Worm (Caenorhabditis elegans) whole organism, L1 larva: ENCODE data around the gene elb-1.
A peak's percentile ranks its signal among the peaks of the same experiment; 100 is the strongest.

Source experiments
- C16A3.4 ChIP-seq: fragments of 150-350 bp; optimal IDR thresholded peaks from 2 replicates; lab custom pipeline; 2014; ENCODE audit warnings: missing biosample characterization, missing genetic modification characterization
- blmp-1 ChIP-seq: fragments of 150-350 bp; optimal IDR thresholded peaks from 2 replicates; lab custom pipeline; 2014; ENCODE audit warnings: missing biosample characterization, missing genetic modification characterization
- ceh-8 ChIP-seq: fragments of 200-800 bp; sonication (Bioruptor generic); optimal IDR thresholded peaks from 2 replicates; lab custom pipeline; 2018; ENCODE audit warnings: mild to moderate bottlenecking, missing genetic modification characterization, moderate library complexity, missing compliant biosample characterization
- ceh-82 ChIP-seq, 3 experiments: fragments of 150-350 bp in 1 of 3; sonication (generic microtip) in 2 of 3; optimal IDR thresholded peaks; 2 replicates each; lab custom pipeline; 2014 to 2017; ENCODE audit warnings: missing biosample characterization in 3 of 3, missing genetic modification characterization in 3 of 3
- ceh-88 ChIP-seq: fragments of 200-800 bp; sonication (Bioruptor generic); IDR thresholded peaks from 2 replicates; pipeline ENCODE4 v1.3.6; 2022; ENCODE audit warnings: missing genetic modification characterization, missing compliant biosample characterization
- dpl-1 ChIP-seq, 3 experiments: fragments of 150-350 bp in 2 of 3; sonication (generic microtip) in 1 of 3; optimal IDR thresholded peaks; 2 replicates each; lab custom pipeline; 2014 to 2017; ENCODE audit warnings: missing biosample characterization in 3 of 3, missing genetic modification characterization in 3 of 3, missing genetic modification reagents in 3 of 3
- dsc-1 ChIP-seq: sonication (generic microtip); optimal IDR thresholded peaks from 2 replicates; lab custom pipeline; 2016; ENCODE audit warnings: mild to moderate bottlenecking, missing genetic modification characterization, missing compliant biosample characterization
- efl-1 ChIP-seq, 4 experiments: fragments of 150-350 bp; optimal IDR thresholded peaks in 3 of 4; peaks in 1 of 4; 1 replicate in 1 of 4; 2 replicates in 3 of 4; lab custom pipeline; 2014; ENCODE audit warnings: missing biosample characterization in 2 of 4, missing genetic modification characterization in 2 of 4, missing genetic modification reagents in 2 of 4
- elt-3 ChIP-seq, 6 experiments: fragments of 150-350 bp in 1 of 6; sonication (generic microtip); optimal IDR thresholded peaks; 2 replicates each; lab custom pipeline; 2017 to 2018; ENCODE audit warnings: missing biosample characterization in 6 of 6, missing genetic modification characterization in 6 of 6, inconsistent platforms in 1 of 6
- fos-1 ChIP-seq: fragments of 150-350 bp; optimal IDR thresholded peaks from 2 replicates; lab custom pipeline; 2014; ENCODE audit warnings: missing biosample characterization, missing genetic modification characterization
- grh-1 ChIP-seq: fragments of 200-800 bp; sonication (Bioruptor generic); IDR thresholded peaks from 2 replicates; pipeline ENCODE4 v1.3.6; 2022; ENCODE audit warnings: missing genetic modification reagents, missing genetic modification characterization, missing compliant biosample characterization
- hlh-4 ChIP-seq: sonication (generic microtip); optimal IDR thresholded peaks from 2 replicates; lab custom pipeline; 2016; ENCODE audit warnings: mild to moderate bottlenecking, missing genetic modification characterization, missing compliant biosample characterization
- isw-1 ChIP-seq: fragments of 200-800 bp; sonication (Bioruptor generic); IDR thresholded peaks from 2 replicates; pipeline ENCODE4 v1.3.6; 2022; ENCODE audit warnings: missing genetic modification characterization, missing compliant biosample characterization
- jun-1 ChIP-seq: fragments of 150-350 bp; optimal IDR thresholded peaks from 2 replicates; lab custom pipeline; 2014; ENCODE audit warnings: missing biosample characterization, missing genetic modification reagents, missing genetic modification characterization
- lin-13 ChIP-seq: fragments of 150-350 bp; optimal IDR thresholded peaks from 2 replicates; lab custom pipeline; 2014; ENCODE audit warnings: missing biosample characterization, missing genetic modification reagents, missing genetic modification characterization
- lin-14 ChIP-seq: fragments of 200-800 bp; sonication (Bioruptor generic); optimal IDR thresholded peaks from 2 replicates; lab custom pipeline; 2018; ENCODE audit warnings: mild to moderate bottlenecking, missing genetic modification characterization, moderate library complexity, missing compliant biosample characterization
- lin-15B ChIP-seq: fragments of 150-350 bp; sonication (generic microtip); optimal IDR thresholded peaks from 3 replicates; lab custom pipeline; 2014; ENCODE audit warnings: missing biosample characterization, missing genetic modification characterization
- lin-35 ChIP-seq, 2 experiments: fragments of 150-350 bp; optimal IDR thresholded peaks; 2 replicates each; lab custom pipeline; 2014; ENCODE audit warnings: missing biosample characterization in 2 of 2, missing genetic modification characterization in 2 of 2, missing genetic modification reagents in 2 of 2
- lsy-2 ChIP-seq, 2 experiments: fragments of 150-350 bp; optimal IDR thresholded peaks; 2 replicates each; lab custom pipeline; 2014; ENCODE audit warnings: missing biosample characterization in 2 of 2, missing genetic modification characterization in 2 of 2
- mab-9 ChIP-seq: fragments of 200-800 bp; sonication (Bioruptor generic); IDR thresholded peaks from 2 replicates; pipeline ENCODE4 v1.3.6; 2022; ENCODE audit warnings: missing genetic modification reagents, missing genetic modification characterization, missing compliant biosample characterization
- mdl-1 ChIP-seq, 2 experiments: fragments of 150-350 bp; optimal IDR thresholded peaks; 2 replicates each; lab custom pipeline; 2014 to 2017; ENCODE audit warnings: missing biosample characterization in 2 of 2, missing genetic modification characterization in 2 of 2, inconsistent platforms in 1 of 2
- mep-1 ChIP-seq: fragments of 150-350 bp; optimal IDR thresholded peaks from 2 replicates; lab custom pipeline; 2014; ENCODE audit warnings: missing biosample characterization, missing genetic modification characterization
- nhr-11 ChIP-seq: fragments of 150-350 bp; optimal IDR thresholded peaks from 2 replicates; lab custom pipeline; 2014; ENCODE audit warnings: missing biosample characterization, missing genetic modification characterization
- nhr-20 ChIP-seq: sonication (generic microtip); optimal IDR thresholded peaks from 2 replicates; lab custom pipeline; 2016; ENCODE audit warnings: mild to moderate bottlenecking, missing genetic modification characterization, missing compliant biosample characterization
- nhr-47 ChIP-seq: sonication (generic microtip); optimal IDR thresholded peaks from 2 replicates; lab custom pipeline; 2016; ENCODE audit warnings: mild to moderate bottlenecking, missing genetic modification characterization, moderate library complexity, missing compliant biosample characterization
- nhr-71 ChIP-seq: sonication (generic microtip); optimal IDR thresholded peaks from 2 replicates; lab custom pipeline; 2016; ENCODE audit warnings: mild to moderate bottlenecking, missing genetic modification characterization, moderate library complexity, missing compliant biosample characterization
- nhr-77 ChIP-seq: fragments of 150-350 bp; optimal IDR thresholded peaks from 2 replicates; lab custom pipeline; 2014; ENCODE audit warnings: missing biosample characterization, missing genetic modification characterization
- nhr-84 ChIP-seq: sonication (generic microtip); optimal IDR thresholded peaks from 2 replicates; lab custom pipeline; 2017; ENCODE audit warnings: missing biosample characterization, missing genetic modification characterization
- nhr-85 ChIP-seq: sonication (generic microtip); peaks from one replicate; lab custom pipeline; 2016; ENCODE audit warnings: missing genetic modification characterization, inconsistent platforms, missing compliant biosample characterization
- nhr-90 ChIP-seq: sonication (generic microtip); optimal IDR thresholded peaks from 2 replicates; lab custom pipeline; 2016; ENCODE audit warnings: mild to moderate bottlenecking, missing genetic modification characterization, missing compliant biosample characterization; ENCODE audit not compliant: poor library complexity
- pag-3 ChIP-seq: sonication (generic microtip); optimal IDR thresholded peaks from 2 replicates; lab custom pipeline; 2017; ENCODE audit warnings: missing genetic modification characterization, mild to moderate bottlenecking, missing compliant biosample characterization, antibody characterized with exemption, borderline replicate concordance; ENCODE audit not compliant: insufficient read depth
- pax-3 ChIP-seq: fragments of 200-800 bp; sonication (Bioruptor generic); optimal IDR thresholded peaks from 2 replicates; lab custom pipeline; 2018; ENCODE audit warnings: mild to moderate bottlenecking, missing genetic modification characterization, moderate library complexity, missing compliant biosample characterization
- pqm-1 ChIP-seq: sonication (generic microtip); optimal IDR thresholded peaks from 3 replicates; lab custom pipeline; 2017; ENCODE audit warnings: missing biosample characterization, missing genetic modification characterization
- rnt-1 ChIP-seq: sonication (generic microtip); optimal IDR thresholded peaks from 2 replicates; lab custom pipeline; 2016; ENCODE audit warnings: mild to moderate bottlenecking, missing genetic modification characterization, moderate library complexity, missing compliant biosample characterization
- skn-1 ChIP-seq: fragments of 150-350 bp; optimal IDR thresholded peaks from 2 replicates; lab custom pipeline; 2014; ENCODE audit warnings: missing biosample characterization, missing genetic modification characterization
- snpc-4 ChIP-seq: fragments of 150-350 bp; optimal IDR thresholded peaks from 2 replicates; lab custom pipeline; 2014; ENCODE audit warnings: missing biosample characterization, missing genetic modification characterization
- snu-23 ChIP-seq: sonication (generic microtip); optimal IDR thresholded peaks from 2 replicates; lab custom pipeline; 2016; ENCODE audit warnings: missing genetic modification characterization, missing compliant biosample characterization
- sup-37 ChIP-seq: fragments of 200-800 bp; sonication (Bioruptor generic); optimal IDR thresholded peaks from 2 replicates; lab custom pipeline; 2018; ENCODE audit warnings: mild to moderate bottlenecking, missing genetic modification characterization, missing compliant biosample characterization
- swsn-7 ChIP-seq: sonication (generic microtip); optimal IDR thresholded peaks from 2 replicates; lab custom pipeline; 2016; ENCODE audit warnings: missing genetic modification characterization, missing compliant biosample characterization
- tbx-2 ChIP-seq: sonication (generic microtip); optimal IDR thresholded peaks from 2 replicates; lab custom pipeline; 2016; ENCODE audit warnings: missing genetic modification characterization, missing compliant biosample characterization
- tlp-1 ChIP-seq: fragments of 150-350 bp; optimal IDR thresholded peaks from 2 replicates; lab custom pipeline; 2014; ENCODE audit warnings: missing biosample characterization, missing genetic modification characterization
- unc-130 ChIP-seq: fragments of 150-350 bp; optimal IDR thresholded peaks from 2 replicates; lab custom pipeline; 2017; ENCODE audit warnings: missing biosample characterization, missing genetic modification characterization, inconsistent platforms
- vab-15 ChIP-seq: sonication (generic microtip); optimal IDR thresholded peaks from 2 replicates; lab custom pipeline; 2017; ENCODE audit warnings: missing genotype, mild to moderate bottlenecking, missing genetic modification characterization, missing compliant biosample characterization
- xbp-1 ChIP-seq: sonication (generic microtip); optimal IDR thresholded peaks from 2 replicates; lab custom pipeline; 2016; ENCODE audit warnings: missing genetic modification characterization, missing compliant biosample characterization
- zag-1 ChIP-seq: fragments of 150-350 bp; optimal IDR thresholded peaks from 2 replicates; lab custom pipeline; 2014; ENCODE audit warnings: missing biosample characterization, missing genetic modification characterization
- ztf-11 ChIP-seq, 2 experiments: sonication (generic microtip); optimal IDR thresholded peaks; 2 replicates each; lab custom pipeline; 2016 to 2017; ENCODE audit warnings: missing genetic modification characterization in 2 of 2, missing biosample characterization in 1 of 2, missing compliant biosample characterization in 1 of 2

elb-1 gene

ce11 chrIII:11742191-11742590 is 22.9 kb upstream of the elb-1 start:
- no peak for TF ChIP-seq mep-1 (tag; lab: Kevin White, UChicago)
- no peak for TF ChIP-seq tlp-1 (tag; lab: Kevin White, UChicago)
- peak; percentile 54 for TF ChIP-seq nhr-85 (tag; lab: Kevin White, UChicago)
- peak; percentile 38 for TF ChIP-seq lin-14 (GFP tag; lab: Kevin White, UChicago)
- no peak for TF ChIP-seq lin-13 (GFP tag; lab: Kevin White, UChicago)
- TF ChIP-seq blmp-1 (tag; lab: Kevin White, UChicago) = peak; percentile 89
- TF ChIP-seq ceh-8 (GFP tag; lab: Kevin White, UChicago) = no peak
- no peak for TF ChIP-seq pax-3 (tag; lab: Kevin White, UChicago)
- TF ChIP-seq jun-1 (tag; lab: Kevin White, UChicago) = no peak

- TF ChIP-seq nhr-84 (tag; lab: Kevin White, UChicago) (no peak), xbp-1 (tag; lab: Kevin White, UChicago) (peak; percentile 4), blmp-1 (tag; lab: Kevin White, UChicago) (peak; percentile 13), lin-14 (GFP tag; lab: Kevin White, UChicago) (peak; percentile 43)
Measured at ce11 chrIII:11740868-11741267, 21.6 kb upstream of the elb-1 start.

- TF ChIP-seq ceh-88 = no peak
- no peak for TF ChIP-seq fos-1
- TF ChIP-seq lin-13 (GFP tag; lab: Kevin White, UChicago) = no peak
- TF ChIP-seq lsy-2 (tag; optimal IDR thresholded peaks at IDR 0.05; lab: Kevin White, UChicago) = peak; percentile 57 to 65
- TF ChIP-seq mdl-1 (tag; optimal IDR thresholded peaks at IDR 0.05; lab: Kevin White, UChicago) = peak in 1 of 2 experiments; percentile 11
- TF ChIP-seq nhr-77 (tag; lab: Kevin White, UChicago) = no peak
- TF ChIP-seq rnt-1 (tag; lab: Kevin White, UChicago) = peak; percentile 76
- peak; percentile 85 for TF ChIP-seq nhr-85 (tag; lab: Kevin White, UChicago)
- TF ChIP-seq sup-37 (GFP tag; lab: Kevin White, UChicago) = no peak
- TF ChIP-seq ceh-82 (tag; optimal IDR thresholded peaks at IDR 0.05; lab: Kevin White, UChicago) = peak in 2 of 3 experiments; percentile 13 to 46
- peak; percentile 43 to 48 for TF ChIP-seq efl-1 (optimal IDR thresholded peaks at IDR 0.05; lab: Kevin White, UChicago)
- TF ChIP-seq efl-1 (GFP tag; optimal IDR thresholded peaks at IDR 0.05 in 1 of 2; lab: Kevin White, UChicago) = peak; percentile 31 to 33
- TF ChIP-seq vab-15 = no peak
- TF ChIP-seq nhr-20 = peak; percentile 57
- TF ChIP-seq grh-1 (GFP tag; lab: Robert Waterston, UW) = peak; percentile 76
- peak; percentile 26 for TF ChIP-seq snpc-4
- TF ChIP-seq tbx-2 (tag; lab: Kevin White, UChicago) = peak; percentile 50
- TF ChIP-seq lin-15B (tag; lab: Kevin White, UChicago) = no peak
- peak; percentile 35 for TF ChIP-seq swsn-7 (tag; lab: Kevin White, UChicago)
- peak; percentile 70 for TF ChIP-seq snu-23 (GFP tag; lab: Kevin White, UChicago)
- peak; percentile 44 for TF ChIP-seq dsc-1 (tag; lab: Kevin White, UChicago)
- TF ChIP-seq elt-3 (tag; optimal IDR thresholded peaks at IDR 0.05; lab: Kevin White, UChicago) = peak in 2 of 6 experiments; percentile 6 to 65
- no peak for TF ChIP-seq ztf-11 (tag; optimal IDR thresholded peaks at IDR 0.05; lab: Kevin White, UChicago)
- TF ChIP-seq isw-1 (GFP tag; lab: Robert Waterston, UW) = peak; percentile 20; the same call in 1 of the 2 replicates
- peak; percentile 14 for TF ChIP-seq skn-1
- TF ChIP-seq pqm-1 = no peak
- TF ChIP-seq nhr-47 (tag; lab: Kevin White, UChicago) = peak; percentile 38
- peak; percentile 52; the same call in 1 of the 2 replicates for TF ChIP-seq mab-9 (GFP tag; lab: Robert Waterston, UW)
- no peak for TF ChIP-seq mep-1 (tag; lab: Kevin White, UChicago)
- TF ChIP-seq lin-35 (GFP tag; optimal IDR thresholded peaks at IDR 0.05; lab: Kevin White, UChicago) = peak; percentile 27 to 29
- peak; percentile 8 for TF ChIP-seq nhr-90 (tag; lab: Kevin White, UChicago)
- TF ChIP-seq blmp-1 (tag; lab: Kevin White, UChicago) = peak; percentile 84
- no peak for TF ChIP-seq hlh-4 (tag; lab: Kevin White, UChicago)
- peak; percentile 87 for TF ChIP-seq lin-14 (GFP tag; lab: Kevin White, UChicago)
- TF ChIP-seq unc-130 = peak; percentile 25
- TF ChIP-seq dpl-1 (GFP tag; optimal IDR thresholded peaks at IDR 0.05; lab: Kevin White, UChicago) = peak; percentile 29 to 44 (median 29)
- no peak for TF ChIP-seq ceh-8 (GFP tag; lab: Kevin White, UChicago)
- no peak for TF ChIP-seq nhr-11
- peak; percentile 29 for TF ChIP-seq C16A3.4 (tag; lab: Kevin White, UChicago)
- TF ChIP-seq nhr-71 (tag; lab: Kevin White, UChicago) = peak; percentile 80
- peak; percentile 28 for TF ChIP-seq zag-1 (tag; lab: Kevin White, UChicago)
- TF ChIP-seq pag-3 (tag; lab: Kevin White, UChicago) = no peak
Measured at ce11 chrIII:11738482-11738881, 19.2 kb upstream of the elb-1 start.
